Worm (Caenorhabditis elegans) whole organism, early embryonic: ENCODE measurements around the gene M142.8.

Experiments
- F13C5.2 ChIP-seq: sonication (generic microtip); optimal IDR thresholded peaks from 2 replicates; lab custom pipeline; 2017; ENCODE audit warnings: mild to moderate bottlenecking, missing genetic modification characterization, inconsistent platforms, missing compliant biosample characterization
- aly-1 ChIP-seq: sonication (generic microtip); optimal IDR thresholded peaks from 2 replicates; lab custom pipeline; 2016; ENCODE audit warnings: missing genetic modification characterization, missing compliant biosample characterization
- ama-1 ChIP-seq: fragments of 150-350 bp; optimal IDR thresholded peaks from 2 replicates; lab custom pipeline; 2014
- ceh-13 ChIP-seq: fragments of 200-800 bp; sonication (Bioruptor generic); optimal IDR thresholded peaks from 2 replicates; lab custom pipeline; 2018; ENCODE audit warnings: mild to moderate bottlenecking, missing genetic modification characterization, missing compliant biosample characterization
- ceh-36 ChIP-seq: sonication (generic microtip); optimal IDR thresholded peaks from 2 replicates; lab custom pipeline; 2016; ENCODE audit warnings: missing genetic modification characterization, inconsistent platforms, missing compliant biosample characterization
- ets-7 ChIP-seq: sonication (generic microtip); optimal IDR thresholded peaks from 2 replicates; lab custom pipeline; 2016; ENCODE audit warnings: missing genotype, missing genetic modification characterization, missing compliant biosample characterization
- hnd-1 ChIP-seq: sonication (generic microtip); optimal IDR thresholded peaks from 2 replicates; lab custom pipeline; 2016; ENCODE audit warnings: missing genetic modification characterization, missing compliant biosample characterization
- pes-1 ChIP-seq: fragments of 200-800 bp; sonication (Bioruptor generic); IDR thresholded peaks from 2 replicates; pipeline ENCODE4 v1.3.6; 2022; ENCODE audit warnings: missing genetic modification reagents, missing genetic modification characterization, missing compliant biosample characterization
- sea-1 ChIP-seq: fragments of 200-800 bp; sonication (Bioruptor generic); conservative IDR thresholded peaks from 2 replicates; pipeline ENCODE4 v1.3.6; 2022; ENCODE audit warnings: missing genetic modification characterization, missing compliant biosample characterization
- tbx-11 ChIP-seq: fragments of 200-800 bp; sonication (Bioruptor generic); IDR thresholded peaks from 2 replicates; pipeline ENCODE4 v1.3.6; 2022; ENCODE audit warnings: missing genetic modification characterization, missing compliant biosample characterization
- tbx-37 ChIP-seq: fragments of 200-800 bp; sonication (Bioruptor generic); conservative IDR thresholded peaks from 2 replicates; pipeline ENCODE4 v1.3.6; 2022; ENCODE audit warnings: missing genetic modification reagents, missing genetic modification characterization, missing compliant biosample characterization
- tra-4 ChIP-seq: sonication (generic microtip); optimal IDR thresholded peaks from 2 replicates; lab custom pipeline; 2017; ENCODE audit warnings: missing genetic modification characterization, missing compliant biosample characterization

DNA sequence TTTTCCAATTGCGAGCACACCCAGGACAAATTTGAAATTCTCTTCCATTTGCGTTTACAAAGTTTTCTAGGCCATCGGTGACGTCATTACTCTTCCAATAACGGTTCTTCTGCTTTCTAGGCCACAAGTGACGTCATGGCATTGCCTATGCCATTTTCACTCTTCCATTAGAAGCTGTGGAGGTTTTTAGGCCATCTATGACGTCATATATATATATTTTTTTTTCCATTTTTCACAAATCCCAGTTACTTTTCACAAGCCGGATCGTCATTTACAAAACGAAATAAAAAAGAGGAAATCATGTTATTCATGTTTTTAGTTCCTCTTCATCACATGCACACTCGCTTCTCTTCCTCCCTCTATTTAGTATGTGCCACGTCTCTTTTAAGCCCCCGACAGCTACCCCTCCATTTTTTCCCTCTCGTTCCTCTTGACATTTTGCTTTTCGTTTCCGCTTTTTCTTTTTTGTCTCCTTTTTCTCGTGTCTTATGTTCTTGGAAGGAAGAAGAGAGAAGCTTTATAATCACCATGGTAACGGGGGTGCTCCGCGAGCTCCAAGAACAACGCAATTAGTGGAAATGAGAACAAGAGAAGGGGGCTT, 30.3 kb upstream of the M142.8 start:
- no peak for TF ChIP-seq tra-4 (tag; lab: Kevin White, UChicago)
- no peak for TF ChIP-seq ama-1
- no peak for TF ChIP-seq pes-1 (GFP tag; lab: Robert Waterston, UW)
- TF ChIP-seq tbx-37 (GFP tag; lab: Robert Waterston, UW), result no peak
- TF ChIP-seq tbx-11, result no peak
- TF ChIP-seq ceh-36 (tag; lab: Kevin White, UChicago), result no peak
- TF ChIP-seq sea-1, result no peak
- TF ChIP-seq F13C5.2 (tag; lab: Kevin White, UChicago), result no peak
- no peak for TF ChIP-seq ceh-13 (GFP tag; lab: Kevin White, UChicago)
- no peak for TF ChIP-seq ets-7 (tag; lab: Kevin White, UChicago)
- no peak for TF ChIP-seq hnd-1
- no peak for TF ChIP-seq aly-1 (tag; lab: Kevin White, UChicago)
